Worm (Caenorhabditis elegans) whole organism, early embryonic: Measurements from ENCODE around the gene sdc-3.

Experiments
- aly-1 ChIP-seq: sonication (generic microtip); optimal IDR thresholded peaks from 2 replicates; lab custom pipeline; 2016; ENCODE audit warnings: missing genetic modification characterization, missing compliant biosample characterization
- ama-1 ChIP-seq: fragments of 150-350 bp; optimal IDR thresholded peaks from 2 replicates; lab custom pipeline; 2014
- ceh-13 ChIP-seq: fragments of 200-800 bp; sonication (Bioruptor generic); optimal IDR thresholded peaks from 2 replicates; lab custom pipeline; 2018; ENCODE audit warnings: mild to moderate bottlenecking, missing genetic modification characterization, missing compliant biosample characterization
- ceh-36 ChIP-seq: sonication (generic microtip); optimal IDR thresholded peaks from 2 replicates; lab custom pipeline; 2016; ENCODE audit warnings: missing genetic modification characterization, inconsistent platforms, missing compliant biosample characterization
- flt-1 ChIP-seq: fragments of 200-800 bp; sonication (Bioruptor generic); IDR thresholded peaks from 2 replicates; pipeline ENCODE4 v1.3.6; 2022; ENCODE audit warnings: missing genetic modification characterization, missing compliant biosample characterization
- hmbx-1 ChIP-seq: sonication (generic microtip); optimal IDR thresholded peaks from 2 replicates; lab custom pipeline; 2016; ENCODE audit warnings: mild to moderate bottlenecking, missing genetic modification characterization, missing compliant biosample characterization
- hmg-4 ChIP-seq: fragments of 200-800 bp; sonication (Bioruptor generic); optimal IDR thresholded peaks from 2 replicates; lab custom pipeline; 2018; ENCODE audit warnings: mild to moderate bottlenecking, missing genetic modification characterization, missing compliant biosample characterization
- pes-1 ChIP-seq: fragments of 200-800 bp; sonication (Bioruptor generic); IDR thresholded peaks from 2 replicates; pipeline ENCODE4 v1.3.6; 2022; ENCODE audit warnings: missing genetic modification reagents, missing genetic modification characterization, missing compliant biosample characterization
- scrt-1 ChIP-seq: fragments of 200-800 bp; sonication (Bioruptor generic); IDR thresholded peaks from 2 replicates; pipeline ENCODE4 v1.3.6; 2022; ENCODE audit warnings: missing genetic modification characterization, missing compliant biosample characterization
- sea-1 ChIP-seq: fragments of 200-800 bp; sonication (Bioruptor generic); conservative IDR thresholded peaks from 2 replicates; pipeline ENCODE4 v1.3.6; 2022; ENCODE audit warnings: missing genetic modification characterization, missing compliant biosample characterization
- tbx-37 ChIP-seq: fragments of 200-800 bp; sonication (Bioruptor generic); conservative IDR thresholded peaks from 2 replicates; pipeline ENCODE4 v1.3.6; 2022; ENCODE audit warnings: missing genetic modification reagents, missing genetic modification characterization, missing compliant biosample characterization

ce11 chrV:15069435-15069985 lies 21.5 kb upstream of the sdc-3 start:
- TF ChIP-seq ceh-13 = no peak
- TF ChIP-seq ama-1 (lab: Kevin White, UChicago) = no peak
- TF ChIP-seq hmbx-1 (tag; lab: Kevin White, UChicago) = no peak
- no peak for TF ChIP-seq tbx-37
- no peak for TF ChIP-seq sea-1 (GFP tag; lab: Robert Waterston, UW)
- no peak for TF ChIP-seq flt-1
- no peak for TF ChIP-seq aly-1 (tag; lab: Kevin White, UChicago)
- no peak for TF ChIP-seq pes-1 (GFP tag; lab: Robert Waterston, UW)
- TF ChIP-seq scrt-1 (GFP tag; lab: Robert Waterston, UW) = no peak
- no peak for TF ChIP-seq hmg-4 (GFP tag; lab: Kevin White, UChicago)
- no peak for TF ChIP-seq ceh-36 (tag; lab: Kevin White, UChicago)
